Worm (Caenorhabditis elegans) whole organism, early embryonic: Measurements from ENCODE around the gene C01G5.7.

Source experiments
- B0310.2 ChIP-seq: sonication (generic microtip); optimal IDR thresholded peaks from 2 replicates; lab custom pipeline; 2016; ENCODE audit warnings: mild to moderate bottlenecking, missing genetic modification characterization, missing compliant biosample characterization
- F13C5.2 ChIP-seq: sonication (generic microtip); optimal IDR thresholded peaks from 2 replicates; lab custom pipeline; 2017; ENCODE audit warnings: mild to moderate bottlenecking, missing genetic modification characterization, inconsistent platforms, missing compliant biosample characterization
- aly-1 ChIP-seq: sonication (generic microtip); optimal IDR thresholded peaks from 2 replicates; lab custom pipeline; 2016; ENCODE audit warnings: missing genetic modification characterization, missing compliant biosample characterization
- ama-1 ChIP-seq: fragments of 150-350 bp; optimal IDR thresholded peaks from 2 replicates; lab custom pipeline; 2014
- ceh-13 ChIP-seq: fragments of 200-800 bp; sonication (Bioruptor generic); optimal IDR thresholded peaks from 2 replicates; lab custom pipeline; 2018; ENCODE audit warnings: mild to moderate bottlenecking, missing genetic modification characterization, missing compliant biosample characterization
- ceh-36 ChIP-seq: sonication (generic microtip); optimal IDR thresholded peaks from 2 replicates; lab custom pipeline; 2016; ENCODE audit warnings: missing genetic modification characterization, inconsistent platforms, missing compliant biosample characterization
- ets-7 ChIP-seq: sonication (generic microtip); optimal IDR thresholded peaks from 2 replicates; lab custom pipeline; 2016; ENCODE audit warnings: missing genotype, missing genetic modification characterization, missing compliant biosample characterization
- flt-1 ChIP-seq: fragments of 200-800 bp; sonication (Bioruptor generic); IDR thresholded peaks from 2 replicates; pipeline ENCODE4 v1.3.6; 2022; ENCODE audit warnings: missing genetic modification characterization, missing compliant biosample characterization
- hmbx-1 ChIP-seq: sonication (generic microtip); optimal IDR thresholded peaks from 2 replicates; lab custom pipeline; 2016; ENCODE audit warnings: mild to moderate bottlenecking, missing genetic modification characterization, missing compliant biosample characterization
- hmg-4 ChIP-seq: fragments of 200-800 bp; sonication (Bioruptor generic); optimal IDR thresholded peaks from 2 replicates; lab custom pipeline; 2018; ENCODE audit warnings: mild to moderate bottlenecking, missing genetic modification characterization, missing compliant biosample characterization
- hnd-1 ChIP-seq: sonication (generic microtip); optimal IDR thresholded peaks from 2 replicates; lab custom pipeline; 2016; ENCODE audit warnings: missing genetic modification characterization, missing compliant biosample characterization
- pes-1 ChIP-seq: fragments of 200-800 bp; sonication (Bioruptor generic); IDR thresholded peaks from 2 replicates; pipeline ENCODE4 v1.3.6; 2022; ENCODE audit warnings: missing genetic modification reagents, missing genetic modification characterization, missing compliant biosample characterization
- scrt-1 ChIP-seq: fragments of 200-800 bp; sonication (Bioruptor generic); IDR thresholded peaks from 2 replicates; pipeline ENCODE4 v1.3.6; 2022; ENCODE audit warnings: missing genetic modification characterization, missing compliant biosample characterization
- sea-1 ChIP-seq: fragments of 200-800 bp; sonication (Bioruptor generic); conservative IDR thresholded peaks from 2 replicates; pipeline ENCODE4 v1.3.6; 2022; ENCODE audit warnings: missing genetic modification characterization, missing compliant biosample characterization
- tbx-11 ChIP-seq: fragments of 200-800 bp; sonication (Bioruptor generic); IDR thresholded peaks from 2 replicates; pipeline ENCODE4 v1.3.6; 2022; ENCODE audit warnings: missing genetic modification characterization, missing compliant biosample characterization
- tbx-37 ChIP-seq: fragments of 200-800 bp; sonication (Bioruptor generic); conservative IDR thresholded peaks from 2 replicates; pipeline ENCODE4 v1.3.6; 2022; ENCODE audit warnings: missing genetic modification reagents, missing genetic modification characterization, missing compliant biosample characterization
- tra-4 ChIP-seq: sonication (generic microtip); optimal IDR thresholded peaks from 2 replicates; lab custom pipeline; 2017; ENCODE audit warnings: missing genetic modification characterization, missing compliant biosample characterization

The C01G5.7 gene

DNA sequence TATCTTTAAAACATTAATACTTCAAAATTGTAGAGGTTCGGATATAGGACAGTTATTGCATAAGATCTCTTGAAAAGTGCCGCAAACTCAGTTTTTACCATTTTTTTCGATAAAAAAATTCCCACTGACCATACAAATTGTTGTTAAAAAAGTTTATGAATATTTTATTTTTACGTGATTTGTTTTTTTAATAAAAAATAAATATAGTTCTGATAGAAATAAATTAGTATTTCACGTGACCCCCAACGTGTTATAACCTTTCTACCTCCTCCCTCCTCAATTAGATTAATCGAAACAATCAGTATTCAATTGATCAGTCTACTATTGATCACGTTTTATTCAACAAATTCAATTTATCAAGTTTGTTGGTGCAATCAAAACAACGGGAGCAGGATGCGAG lies 13.5 kb downstream of the C01G5.7 start, which contains the start of gene C01G5.4:
Gene C01G5.4, plus strand, starts transcription at position 301 of the 400 bp plus-strand sequence.
- no peak for TF ChIP-seq ama-1 (lab: Kevin White, UChicago)
- no peak for TF ChIP-seq aly-1
- no peak for TF ChIP-seq hmg-4 (GFP tag; lab: Kevin White, UChicago)
- TF ChIP-seq tbx-37 (GFP tag; lab: Robert Waterston, UW): no peak
- no peak for TF ChIP-seq hmbx-1 (tag; lab: Kevin White, UChicago)
- no peak for TF ChIP-seq ceh-13 (GFP tag; lab: Kevin White, UChicago)
- no peak for TF ChIP-seq B0310.2
- no peak for TF ChIP-seq tra-4 (tag; lab: Kevin White, UChicago)
- TF ChIP-seq flt-1: no peak

DNA sequence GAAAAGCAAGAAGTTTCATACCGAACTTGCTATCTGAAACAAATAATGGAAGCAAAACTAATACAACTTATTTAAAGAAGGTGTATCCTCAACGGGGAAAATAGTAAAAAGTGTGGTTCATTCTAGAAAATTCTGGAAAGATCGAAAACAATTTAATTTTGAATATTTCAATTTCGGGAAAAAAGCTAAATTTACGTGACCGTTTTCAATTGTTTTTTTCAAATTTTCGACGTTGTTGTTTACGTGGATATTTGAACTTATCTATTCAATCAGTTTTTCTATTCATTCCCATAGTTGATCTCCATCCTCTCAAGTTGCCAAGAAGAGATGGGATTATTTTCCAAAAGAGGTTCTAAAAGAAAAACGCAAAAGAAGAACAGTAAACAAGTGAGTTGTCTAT lies 17.9 kb downstream of the C01G5.7 start, which contains the start of gene C01G5.3:
Gene C01G5.3, plus strand, starts transcription at position 301 of the 400 bp plus-strand sequence.
- no peak for TF ChIP-seq aly-1
- TF ChIP-seq F13C5.2 (tag; lab: Kevin White, UChicago): no peak
- no peak for TF ChIP-seq hnd-1 (tag; lab: Kevin White, UChicago)
- TF ChIP-seq scrt-1 (GFP tag; lab: Robert Waterston, UW): no peak
- no peak for TF ChIP-seq B0310.2
- no peak for TF ChIP-seq ceh-36 (tag; lab: Kevin White, UChicago)
- TF ChIP-seq ceh-13 (GFP tag; lab: Kevin White, UChicago): no peak
- TF ChIP-seq sea-1 (GFP tag; lab: Robert Waterston, UW): no peak
- TF ChIP-seq ama-1 (lab: Kevin White, UChicago): no peak
- no peak for TF ChIP-seq pes-1 (GFP tag; lab: Robert Waterston, UW)
- TF ChIP-seq tra-4 (tag; lab: Kevin White, UChicago): no peak
- no peak for TF ChIP-seq tbx-11 (GFP tag; lab: Robert Waterston, UW)
- TF ChIP-seq hmg-4 (GFP tag; lab: Kevin White, UChicago): no peak

DNA sequence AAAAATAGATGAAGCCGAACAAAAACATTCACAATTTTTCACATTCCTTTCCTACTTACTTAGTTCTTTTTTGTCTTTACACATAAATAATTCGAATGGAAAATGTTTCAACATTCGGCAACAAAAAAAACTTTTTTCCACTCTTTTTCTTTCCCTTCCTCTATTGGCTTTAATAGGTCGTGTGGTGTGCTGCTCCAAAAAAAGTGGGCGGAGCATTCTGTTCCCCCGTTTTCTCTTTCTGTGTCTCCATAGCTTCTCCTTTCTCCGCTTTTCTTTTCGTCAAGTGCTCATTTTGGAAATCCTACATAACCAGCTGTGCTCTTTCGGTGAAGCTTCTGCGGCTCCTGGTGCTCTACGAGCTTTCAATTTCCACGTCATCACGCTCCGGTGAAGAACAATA lies 23.5 kb downstream of the C01G5.7 start, which contains the start of gene C01G5.25:
Gene C01G5.25, plus strand, starts transcription at position 250 of the 400 bp plus-strand sequence.
- no peak for TF ChIP-seq hnd-1 (tag; lab: Kevin White, UChicago)
- no peak for TF ChIP-seq flt-1
- TF ChIP-seq F13C5.2 (tag; lab: Kevin White, UChicago): no peak
- TF ChIP-seq B0310.2: no peak
- TF ChIP-seq ceh-13 (GFP tag; lab: Kevin White, UChicago): no peak
- TF ChIP-seq tra-4 (tag; lab: Kevin White, UChicago): no peak
- no peak for TF ChIP-seq ceh-36 (tag; lab: Kevin White, UChicago)
- no peak for TF ChIP-seq tbx-11 (GFP tag; lab: Robert Waterston, UW)

DNA sequence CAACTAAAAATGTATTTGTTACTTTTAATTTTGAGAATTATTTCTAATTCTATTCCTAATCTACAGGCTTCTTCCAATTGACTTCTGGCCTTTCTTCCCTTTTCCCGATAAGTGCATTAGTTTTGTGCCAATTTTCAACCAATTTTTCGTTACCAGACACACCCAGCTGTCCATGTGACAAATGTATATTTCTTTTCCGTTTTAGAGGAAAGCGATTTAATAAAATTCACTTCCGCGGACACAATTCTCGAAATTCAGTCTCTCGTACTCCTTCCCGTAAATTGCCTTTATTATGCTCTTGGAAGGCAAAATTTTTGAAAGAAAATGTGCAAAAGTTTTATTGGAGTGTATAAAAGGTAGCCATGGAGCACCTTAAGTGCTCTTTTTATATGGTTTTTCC lies 25.0 kb downstream of the C01G5.7 start:
- TF ChIP-seq ama-1 (lab: Kevin White, UChicago) (no peak), ceh-13 (GFP tag; lab: Kevin White, UChicago) (no peak), aly-1 (no peak), ceh-36 (tag; lab: Kevin White, UChicago) (no peak), tbx-37 (GFP tag; lab: Robert Waterston, UW) (no peak), pes-1 (GFP tag; lab: Robert Waterston, UW) (no peak), flt-1 (no peak), ets-7 (tag; lab: Kevin White, UChicago) (no peak), scrt-1 (GFP tag; lab: Robert Waterston, UW) (no peak), hnd-1 (tag; lab: Kevin White, UChicago) (no peak), hmbx-1 (tag; lab: Kevin White, UChicago) (no peak), hmg-4 (GFP tag; lab: Kevin White, UChicago) (no peak), tra-4 (tag; lab: Kevin White, UChicago) (no peak), B0310.2 (no peak), tbx-11 (GFP tag; lab: Robert Waterston, UW) (no peak)

DNA sequence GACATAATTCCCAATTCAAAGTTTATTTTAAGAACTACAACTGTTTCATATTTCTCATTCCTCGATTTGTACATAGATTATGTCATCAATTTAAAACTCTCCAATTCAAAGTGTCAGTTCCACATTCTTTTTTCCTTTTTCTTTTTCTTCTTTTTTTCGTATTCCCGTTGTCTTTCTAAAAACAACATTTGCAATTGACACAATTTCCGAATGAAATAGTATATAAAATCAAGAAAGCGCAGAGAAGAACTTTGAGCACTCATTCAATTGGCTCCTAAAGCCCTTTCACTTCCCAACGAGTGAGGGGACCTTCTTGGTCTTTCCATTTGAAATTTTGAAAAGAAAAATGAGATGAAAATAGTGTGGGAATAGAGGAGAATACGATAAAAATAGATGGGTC lies 29.4 kb downstream of the C01G5.7 start:
- TF ChIP-seq ets-7 (tag; lab: Kevin White, UChicago) (no peak), sea-1 (GFP tag; lab: Robert Waterston, UW) (no peak), hmbx-1 (tag; lab: Kevin White, UChicago) (no peak), hnd-1 (tag; lab: Kevin White, UChicago) (no peak), pes-1 (GFP tag; lab: Robert Waterston, UW) (no peak), tra-4 (tag; lab: Kevin White, UChicago) (no peak), scrt-1 (GFP tag; lab: Robert Waterston, UW) (no peak), ama-1 (lab: Kevin White, UChicago) (no peak), B0310.2 (no peak)

DNA sequence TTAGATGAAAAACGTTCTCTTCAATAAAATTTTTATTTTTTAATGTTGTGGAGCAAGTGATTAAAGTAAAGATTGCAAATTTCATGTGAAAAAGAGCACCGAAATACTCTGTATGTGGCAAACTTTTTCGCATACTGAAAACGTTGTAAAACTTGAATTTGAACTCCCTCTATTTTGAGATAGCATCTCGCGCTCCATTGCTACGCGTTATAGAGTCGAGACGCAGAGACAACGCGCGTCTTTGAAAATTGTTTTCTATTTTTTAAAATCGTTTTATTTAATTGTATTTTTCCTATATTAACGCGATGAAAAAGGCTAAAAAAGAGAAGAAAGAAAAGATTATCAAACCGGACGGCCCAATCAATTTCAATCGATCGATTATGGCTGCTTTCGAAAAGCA lies 30.6 kb downstream of the C01G5.7 start, which contains the start of gene fan-1:
Gene fan-1, plus strand, starts transcription at position 78 of the 400 bp plus-strand sequence.
- TF ChIP-seq ceh-36 (tag; lab: Kevin White, UChicago) (no peak), hnd-1 (tag; lab: Kevin White, UChicago) (no peak), aly-1 (no peak), sea-1 (GFP tag; lab: Robert Waterston, UW) (no peak), pes-1 (GFP tag; lab: Robert Waterston, UW) (no peak), tbx-37 (GFP tag; lab: Robert Waterston, UW) (no peak), tra-4 (tag; lab: Kevin White, UChicago) (no peak), scrt-1 (GFP tag; lab: Robert Waterston, UW) (no peak), flt-1 (no peak), ets-7 (tag; lab: Kevin White, UChicago) (no peak), tbx-11 (GFP tag; lab: Robert Waterston, UW) (no peak), ceh-13 (GFP tag; lab: Kevin White, UChicago) (no peak)

DNA sequence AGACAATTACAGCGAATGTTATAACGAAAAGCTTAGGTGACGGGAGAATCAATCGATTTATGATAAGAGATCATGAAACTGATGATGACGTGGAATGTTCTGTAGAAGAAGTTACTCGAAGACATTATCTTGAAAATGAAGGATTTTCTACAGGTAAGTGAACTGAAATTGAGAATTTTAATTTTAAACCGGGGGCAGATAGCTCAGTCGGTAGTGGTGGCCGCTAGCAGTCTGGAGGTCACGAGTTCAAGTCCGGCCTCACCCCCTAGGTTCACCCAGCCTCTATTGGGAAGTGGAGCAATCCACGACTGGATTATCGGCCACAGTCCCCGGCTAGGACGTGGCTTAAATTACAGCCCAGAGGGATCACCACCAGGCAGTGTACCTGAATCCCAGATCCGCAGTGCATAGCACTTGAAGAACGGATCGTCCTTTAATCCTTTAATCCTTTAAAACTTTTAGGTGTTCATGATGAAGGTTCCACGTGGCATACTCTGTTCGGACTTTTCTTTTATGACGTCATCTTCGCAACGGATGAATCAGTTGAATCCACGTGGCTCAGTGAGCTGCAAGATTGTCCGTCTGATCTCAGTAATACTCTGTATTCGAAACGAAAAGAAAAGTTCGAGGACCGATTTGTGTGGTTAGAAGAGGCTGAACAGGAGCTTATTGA lies 33.5 kb downstream of the C01G5.7 start:
- TF ChIP-seq ceh-36 (tag; lab: Kevin White, UChicago): peak; percentile 19
